Worm (Caenorhabditis elegans): ENCODE measurements around the gene idpp-4.

- TF ChIP-seq F13H6.1 (tag; optimal IDR thresholded peaks at IDR 0.05) (no peak), pros-1 (tag; optimal IDR thresholded peaks at IDR 0.05) (no peak), rnt-1 (tag; optimal IDR thresholded peaks at IDR 0.05) (no peak), pha-4 (tag; optimal IDR thresholded peaks at IDR 0.05) (no peak), sox-4 (tag; optimal IDR thresholded peaks at IDR 0.05) (no peak), hlh-30 (tag; optimal IDR thresholded peaks at IDR 0.05; ENCODE audit: insufficient read depth) (no peak), ahr-1 (tag; optimal IDR thresholded peaks at IDR 0.05) (no peak), lin-11 (tag; optimal IDR thresholded peaks at IDR 0.05) (no peak), ceh-45 (GFP tag; IDR thresholded peaks at IDR 0.05) (no peak), elt-4 (tag; optimal IDR thresholded peaks at IDR 0.05) (no peak), unc-86 (tag; optimal IDR thresholded peaks at IDR 0.05) (no peak)
Measured at ce11 chrII:10315252-10315651, 6.0 kb upstream of the idpp-4 start, which contains the start of gene idpp-8.

Measured in whole organism, late embryonic.